Worm (Caenorhabditis elegans): Measurements from ENCODE around the gene dpl-1.

The dpl-1 gene

ce11 chrII:9154339-9154738 is 15.4 kb upstream of the dpl-1 start:
- no peak for TF ChIP-seq hlh-6 (tag; optimal IDR thresholded peaks at IDR 0.05)
- no peak for TF ChIP-seq ceh-22 (tag; optimal IDR thresholded peaks at IDR 0.05)
- no peak for TF ChIP-seq che-1 (tag; optimal IDR thresholded peaks at IDR 0.05)
- TF ChIP-seq unc-86 (tag; optimal IDR thresholded peaks at IDR 0.05) = no peak
- TF ChIP-seq madf-2 (tag; optimal IDR thresholded peaks at IDR 0.05) = no peak
- no peak for TF ChIP-seq fkh-10 (GFP tag; optimal IDR thresholded peaks at IDR 0.05)
- TF ChIP-seq pat-9 (tag; optimal IDR thresholded peaks at IDR 0.05) = no peak
- TF ChIP-seq ceh-18 (tag; optimal IDR thresholded peaks at IDR 0.05) = no peak
- no peak for TF ChIP-seq pha-4 (tag; optimal IDR thresholded peaks at IDR 0.05)
- no peak for TF ChIP-seq odd-2 (tag; optimal IDR thresholded peaks at IDR 0.05)
- TF ChIP-seq hlh-13 (GFP tag; optimal IDR thresholded peaks at IDR 0.05) = no peak
- TF ChIP-seq ceh-45 (GFP tag; IDR thresholded peaks at IDR 0.05) = no peak
- TF ChIP-seq ztf-16 (tag; optimal IDR thresholded peaks at IDR 0.05) = no peak
- no peak for TF ChIP-seq ceh-14 (tag; optimal IDR thresholded peaks at IDR 0.05)
- TF ChIP-seq sdc-2 (tag; optimal IDR thresholded peaks at IDR 0.05) = no peak
- TF ChIP-seq ets-4 (tag; optimal IDR thresholded peaks at IDR 0.05) = no peak
- no peak for TF ChIP-seq ama-1 (optimal IDR thresholded peaks at IDR 0.05)
- TF ChIP-seq pag-3 (tag; optimal IDR thresholded peaks at IDR 0.05; ENCODE audit: borderline replicate concordance) = no peak

DNA sequence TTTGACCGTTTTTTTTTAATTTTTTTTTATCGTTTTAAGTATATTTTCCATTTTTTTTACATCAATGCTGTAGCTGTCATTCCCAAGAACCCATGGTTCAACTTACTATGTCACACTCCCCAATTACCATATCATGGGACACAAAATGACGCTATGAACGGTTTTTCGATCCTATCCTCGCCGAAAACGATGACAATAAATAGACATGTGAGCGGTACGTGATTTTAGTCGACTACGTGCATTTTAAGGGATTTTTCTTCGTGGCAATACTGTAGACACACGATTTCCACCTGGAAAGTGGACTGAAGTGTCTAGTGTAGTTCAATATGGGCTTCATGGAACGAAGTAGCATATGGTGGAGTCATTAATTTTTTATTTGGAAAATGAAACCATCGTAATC is 13.4 kb upstream of the dpl-1 start:
- no peak for TF ChIP-seq T23F11.4 (GFP tag; optimal IDR thresholded peaks at IDR 0.05)
- no peak for TF ChIP-seq pros-1 (tag; optimal IDR thresholded peaks at IDR 0.05)
- no peak for TF ChIP-seq tbx-7 (tag; optimal IDR thresholded peaks at IDR 0.05)
- TF ChIP-seq fkh-6 (tag; optimal IDR thresholded peaks at IDR 0.05) = no peak
- TF ChIP-seq ceh-34 (tag; optimal IDR thresholded peaks at IDR 0.05) = no peak
- no peak for TF ChIP-seq ceh-6 (GFP tag; optimal IDR thresholded peaks at IDR 0.05)
- no peak for TF ChIP-seq hlh-8 (tag; optimal IDR thresholded peaks at IDR 0.05)
- TF ChIP-seq unc-55 (GFP tag; optimal IDR thresholded peaks at IDR 0.05) = no peak
- no peak for TF ChIP-seq npax-4 (tag; optimal IDR thresholded peaks at IDR 0.05)
- TF ChIP-seq fax-1 (tag; optimal IDR thresholded peaks at IDR 0.05) = no peak
- no peak for TF ChIP-seq hlh-30 (tag; optimal IDR thresholded peaks at IDR 0.05; ENCODE audit: insufficient read depth)
- TF ChIP-seq nhr-232 (tag; optimal IDR thresholded peaks at IDR 0.05) = no peak
- TF ChIP-seq ref-2 (tag; optimal IDR thresholded peaks at IDR 0.05) = no peak
- no peak for TF ChIP-seq unc-86 (tag; optimal IDR thresholded peaks at IDR 0.05)
- no peak for TF ChIP-seq ceh-31 (tag; optimal IDR thresholded peaks at IDR 0.05)
- TF ChIP-seq sdc-2 (tag; optimal IDR thresholded peaks at IDR 0.05) = no peak
- TF ChIP-seq ahr-1 (tag; optimal IDR thresholded peaks at IDR 0.05) = no peak

DNA sequence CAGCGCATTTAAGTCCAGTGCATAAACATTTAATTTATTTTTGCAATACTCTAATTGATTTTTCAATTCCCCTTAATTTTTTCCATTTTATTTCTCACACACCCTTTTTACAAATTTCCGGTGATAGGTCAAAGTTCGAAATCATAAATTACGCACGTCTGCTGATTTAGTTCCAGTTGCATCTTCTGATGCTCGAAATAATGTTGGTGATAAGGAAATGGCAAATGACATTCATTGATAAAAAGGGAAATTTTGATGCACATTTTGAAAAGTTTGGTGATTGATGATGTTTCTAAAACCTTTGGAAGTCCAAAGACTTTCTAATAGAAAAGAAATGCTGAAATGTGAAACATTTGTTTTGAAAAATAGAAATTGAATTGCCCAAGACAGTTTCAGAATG is 12.6 kb upstream of the dpl-1 start:
- TF ChIP-seq elt-2 (tag; optimal IDR thresholded peaks at IDR 0.05) (peak; percentile 52), ceh-48 (tag; optimal IDR thresholded peaks at IDR 0.05) (no peak)

ce11 chrII:9158029-9158428 is 11.7 kb upstream of the dpl-1 start, which contains the start of gene oac-54:
Gene oac-54 (plus strand): TSS chrII:9158111.
- TF ChIP-seq odd-2 (tag; optimal IDR thresholded peaks at IDR 0.05) (no peak), sdc-2 (tag; optimal IDR thresholded peaks at IDR 0.05) (no peak), ceh-24 (tag; optimal IDR thresholded peaks at IDR 0.05) (no peak), tbx-7 (tag; optimal IDR thresholded peaks at IDR 0.05) (no peak), unc-3 (GFP tag; conservative IDR thresholded peaks at IDR 0.05) (no peak), unc-3 (tag; optimal IDR thresholded peaks at IDR 0.05) (no peak), madf-2 (tag; optimal IDR thresholded peaks at IDR 0.05) (no peak), ceh-48 (tag; optimal IDR thresholded peaks at IDR 0.05) (no peak), lin-11 (tag; optimal IDR thresholded peaks at IDR 0.05) (no peak), K02D7.2 (tag; optimal IDR thresholded peaks at IDR 0.05) (no peak), unc-42 (tag; optimal IDR thresholded peaks at IDR 0.05) (no peak), pat-9 (tag; optimal IDR thresholded peaks at IDR 0.05) (no peak), elt-4 (tag; optimal IDR thresholded peaks at IDR 0.05) (no peak), ceh-9 (tag; optimal IDR thresholded peaks at IDR 0.05) (no peak), rnt-1 (tag; optimal IDR thresholded peaks at IDR 0.05) (no peak)

All from whole organism, late embryonic.